Fruit fly (Drosophila melanogaster): Measurements from ENCODE around the gene Gnpnat.

Gnpnat gene

DNA sequence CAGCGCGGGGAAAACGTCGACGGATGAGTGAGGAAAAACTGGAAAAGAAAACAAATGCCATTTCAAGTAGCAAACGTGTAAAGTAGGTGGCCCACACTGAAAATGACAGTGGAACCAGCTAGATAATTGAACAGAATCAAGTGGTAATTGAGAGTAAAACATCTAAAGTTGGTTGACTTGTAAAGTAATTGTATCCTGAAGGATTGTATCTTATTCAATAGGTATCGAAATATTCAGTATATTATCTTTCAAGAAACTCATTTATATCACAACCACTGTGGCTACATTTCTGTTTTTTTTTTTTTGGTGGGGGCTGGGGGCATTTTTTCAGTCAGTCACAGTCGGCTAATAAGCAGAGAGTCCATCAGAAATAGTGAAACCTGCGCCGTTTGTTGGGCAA is 38.9 kb upstream of the Gnpnat start (continued):
- TF ChIP-seq CG10209 (GFP tag; optimal IDR thresholded peaks at IDR 0.05): no peak
- TF ChIP-seq Sin3A (optimal IDR thresholded peaks at IDR 0.05): no peak
- TF ChIP-seq lola (GFP tag; optimal IDR thresholded peaks at IDR 0.05): no peak
- TF ChIP-seq al (GFP tag; IDR thresholded peaks at IDR 0.05): no peak
- peak; percentile 1 for TF ChIP-seq D19A (tag; optimal IDR thresholded peaks at IDR 0.05)
- TF ChIP-seq hbn (GFP tag; IDR thresholded peaks at IDR 0.05; ENCODE audit: partially characterized antibody): no peak
- no peak for TF ChIP-seq Bdp1 (GFP tag; optimal IDR thresholded peaks at IDR 0.05)
- peak; percentile 65; the same call in 1 of the 3 replicates for TF ChIP-seq H15 (GFP tag; IDR thresholded peaks at IDR 0.05)
- no peak for TF ChIP-seq dimm (GFP tag; IDR thresholded peaks at IDR 0.05)
- TF ChIP-seq Deaf1 (tag; optimal IDR thresholded peaks at IDR 0.05): no peak
- TF ChIP-seq kay (GFP tag; optimal IDR thresholded peaks at IDR 0.05): no peak
- TF ChIP-seq CG10147 (GFP tag; optimal IDR thresholded peaks at IDR 0.05): no peak
- no peak for TF ChIP-seq Rfx (GFP tag; IDR thresholded peaks at IDR 0.05)
- peak; percentile 38 for TF ChIP-seq CG30403 (GFP tag; optimal IDR thresholded peaks at IDR 0.05)
- no peak for TF ChIP-seq az2 (GFP tag; optimal IDR thresholded peaks at IDR 0.05)
- no peak for TF ChIP-seq B-H2 (GFP tag; optimal IDR thresholded peaks at IDR 0.05)
- peak; percentile 60 for TF ChIP-seq pum (GFP tag; optimal IDR thresholded peaks at IDR 0.05)
- TF ChIP-seq NC2α (GFP tag; optimal IDR thresholded peaks at IDR 0.05): no peak
- peak; percentile 72 for TF ChIP-seq Ptx1 (GFP tag; IDR thresholded peaks at IDR 0.05)
- TF ChIP-seq CG17186 (GFP tag; optimal IDR thresholded peaks at IDR 0.05): no peak
- TF ChIP-seq CG5180 (GFP tag; optimal IDR thresholded peaks at IDR 0.05): no peak
- TF ChIP-seq Awh (GFP tag; IDR thresholded peaks at IDR 0.05): peak; percentile 65; the same call in 1 of the 2 replicates
- TF ChIP-seq crc (GFP tag; optimal IDR thresholded peaks at IDR 0.05): no peak
- no peak for TF ChIP-seq CG6683 (GFP tag; optimal IDR thresholded peaks at IDR 0.05)
- TF ChIP-seq CG34376 (GFP tag; optimal IDR thresholded peaks at IDR 0.05): no peak
- TF ChIP-seq Lim3 (GFP tag; IDR thresholded peaks at IDR 0.05): no peak
- no peak for TF ChIP-seq cato (GFP tag; optimal IDR thresholded peaks at IDR 0.05; ENCODE audit: borderline replicate concordance)
- TF ChIP-seq CG12104 (GFP tag; optimal IDR thresholded peaks at IDR 0.05): no peak
- no peak for TF ChIP-seq CG3995 (GFP tag; optimal IDR thresholded peaks at IDR 0.05)
- TF ChIP-seq psq (GFP tag; optimal IDR thresholded peaks at IDR 0.05): no peak
- peak; percentile 47; the same call in 2 of the 3 replicates for TF ChIP-seq croc (GFP tag; conservative IDR thresholded peaks at IDR 0.05)
- TF ChIP-seq CG12942 (GFP tag; optimal IDR thresholded peaks at IDR 0.05): no peak
- no peak for TF ChIP-seq sug (tag; optimal IDR thresholded peaks at IDR 0.05)
- no peak for TF ChIP-seq CG15073 (GFP tag; optimal IDR thresholded peaks at IDR 0.05)
- peak; percentile 74 for TF ChIP-seq CG1603 (tag; optimal IDR thresholded peaks at IDR 0.05)
- no peak for TF ChIP-seq sna (GFP tag; IDR thresholded peaks at IDR 0.05; ENCODE audit: partially characterized antibody)
- no peak for TF ChIP-seq CG9437 (GFP tag; optimal IDR thresholded peaks at IDR 0.05)
- no peak for TF ChIP-seq fu2 (GFP tag; optimal IDR thresholded peaks at IDR 0.05)
- TF ChIP-seq CG8089 (GFP tag; optimal IDR thresholded peaks at IDR 0.05): no peak
- peak; percentile 35; the same call in 1 of the 2 replicates for TF ChIP-seq CG8765 (GFP tag; IDR thresholded peaks at IDR 0.05)
- 0 out of 2 replicates have a peak, but pooled peaks have one; percentile 6 for TF ChIP-seq CG11247 (GFP tag; IDR thresholded peaks at IDR 0.05)
- TF ChIP-seq zen (tag; optimal IDR thresholded peaks at IDR 0.05): no peak
- no peak for TF ChIP-seq CG4820 (GFP tag; optimal IDR thresholded peaks at IDR 0.05)
- peak; percentile 0 for TF ChIP-seq Xbp1 (GFP tag; optimal IDR thresholded peaks at IDR 0.05)
- no peak for TF ChIP-seq Jarid2 (GFP tag; optimal IDR thresholded peaks at IDR 0.05)
- TF ChIP-seq nerfin-1 (tag; optimal IDR thresholded peaks at IDR 0.05): no peak
- peak; percentile 46; the same call in 1 of the 2 replicates for TF ChIP-seq CG9215 (GFP tag; IDR thresholded peaks at IDR 0.05)
- no peak for TF ChIP-seq CkIIα-i1 (GFP tag; IDR thresholded peaks at IDR 0.05)
- TF ChIP-seq Gsc (GFP tag; IDR thresholded peaks at IDR 0.05): peak; percentile 27; the same call in 1 of the 2 replicates
- TF ChIP-seq MTF-1 (GFP tag; optimal IDR thresholded peaks at IDR 0.05; ENCODE audit: borderline replicate concordance): no peak
- TF ChIP-seq ind (GFP tag; optimal IDR thresholded peaks at IDR 0.05): no peak
- TF ChIP-seq Ets65A (GFP tag): no peak
